Worm (Caenorhabditis elegans) whole organism, L1 larva: ENCODE results near the gene plr-1.

ENCODE experiments used
- ama-1 ChIP-seq: fragments of 150-350 bp; optimal IDR thresholded peaks from 2 replicates; lab custom pipeline; 2014
- blmp-1 ChIP-seq: fragments of 150-350 bp; optimal IDR thresholded peaks from 2 replicates; lab custom pipeline; 2014; ENCODE audit warnings: missing biosample characterization, missing genetic modification characterization
- ceh-8 ChIP-seq: fragments of 200-800 bp; sonication (Bioruptor generic); optimal IDR thresholded peaks from 2 replicates; lab custom pipeline; 2018; ENCODE audit warnings: mild to moderate bottlenecking, missing genetic modification characterization, moderate library complexity, missing compliant biosample characterization
- ceh-88 ChIP-seq: fragments of 200-800 bp; sonication (Bioruptor generic); IDR thresholded peaks from 2 replicates; pipeline ENCODE4 v1.3.6; 2022; ENCODE audit warnings: missing genetic modification characterization, missing compliant biosample characterization
- elt-3 ChIP-seq, 6 experiments: fragments of 150-350 bp in 1 of 6; sonication (generic microtip); optimal IDR thresholded peaks; 2 replicates each; lab custom pipeline; 2017 to 2018; ENCODE audit warnings: missing biosample characterization in 6 of 6, missing genetic modification characterization in 6 of 6, inconsistent platforms in 1 of 6
- fkh-10 ChIP-seq: sonication (generic microtip); optimal IDR thresholded peaks from 2 replicates; lab custom pipeline; 2017; ENCODE audit warnings: missing biosample characterization, missing genetic modification reagents, missing genetic modification characterization
- grh-1 ChIP-seq: fragments of 200-800 bp; sonication (Bioruptor generic); IDR thresholded peaks from 2 replicates; pipeline ENCODE4 v1.3.6; 2022; ENCODE audit warnings: missing genetic modification reagents, missing genetic modification characterization, missing compliant biosample characterization
- jun-1 ChIP-seq: fragments of 150-350 bp; optimal IDR thresholded peaks from 2 replicates; lab custom pipeline; 2014; ENCODE audit warnings: missing biosample characterization, missing genetic modification reagents, missing genetic modification characterization
- lsy-2 ChIP-seq, 2 experiments: fragments of 150-350 bp; optimal IDR thresholded peaks; 2 replicates each; lab custom pipeline; 2014; ENCODE audit warnings: missing biosample characterization in 2 of 2, missing genetic modification characterization in 2 of 2
- nhr-11 ChIP-seq: fragments of 150-350 bp; optimal IDR thresholded peaks from 2 replicates; lab custom pipeline; 2014; ENCODE audit warnings: missing biosample characterization, missing genetic modification characterization
- nhr-237 ChIP-seq: fragments of 150-350 bp; optimal IDR thresholded peaks from 2 replicates; lab custom pipeline; 2014; ENCODE audit warnings: missing biosample characterization, missing genetic modification characterization
- nhr-76 ChIP-seq: sonication (generic microtip); optimal IDR thresholded peaks from 2 replicates; lab custom pipeline; 2017; ENCODE audit warnings: missing biosample characterization, missing genetic modification characterization
- snu-23 ChIP-seq: sonication (generic microtip); optimal IDR thresholded peaks from 2 replicates; lab custom pipeline; 2016; ENCODE audit warnings: missing genetic modification characterization, missing compliant biosample characterization
- tbx-2 ChIP-seq: sonication (generic microtip); optimal IDR thresholded peaks from 2 replicates; lab custom pipeline; 2016; ENCODE audit warnings: missing genetic modification characterization, missing compliant biosample characterization

DNA sequence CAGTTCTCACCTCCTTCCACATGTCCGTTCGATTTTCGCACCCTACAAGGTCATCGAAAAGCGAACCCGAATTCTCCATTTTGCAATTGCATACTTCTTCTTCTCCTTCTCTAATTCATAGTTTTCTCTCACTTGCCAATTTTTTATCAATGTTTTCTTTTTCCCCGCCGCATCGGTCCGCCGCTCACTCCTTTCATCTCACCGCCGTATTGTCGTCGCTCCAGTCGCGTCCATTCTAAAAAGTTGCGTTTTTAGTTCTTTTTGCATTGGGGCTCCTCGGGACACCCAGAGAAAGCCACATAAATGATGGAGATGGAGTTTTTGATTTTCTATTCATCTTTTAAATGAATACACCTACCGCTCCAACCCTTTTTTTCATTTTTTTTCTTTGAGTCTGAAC is 5.3 kb upstream of the plr-1 start:
- TF ChIP-seq tbx-2 (tag; lab: Kevin White, UChicago) (no peak), elt-3 (tag; optimal IDR thresholded peaks at IDR 0.05; lab: Kevin White, UChicago) (no peak), nhr-76 (no peak), jun-1 (tag; lab: Kevin White, UChicago) (no peak), ama-1 (lab: Kevin White, UChicago) (no peak), grh-1 (no peak), nhr-237 (tag; lab: Kevin White, UChicago) (no peak), ceh-8 (GFP tag; lab: Kevin White, UChicago) (no peak), lsy-2 (tag; optimal IDR thresholded peaks at IDR 0.05; lab: Kevin White, UChicago) (no peak), ceh-88 (GFP tag; lab: Robert Waterston, UW) (no peak), nhr-11 (tag; lab: Kevin White, UChicago) (no peak), blmp-1 (tag; lab: Kevin White, UChicago) (peak; percentile 45), snu-23 (GFP tag; lab: Kevin White, UChicago) (no peak), fkh-10 (GFP tag; lab: Kevin White, UChicago) (no peak)
